Fruit fly (Drosophila melanogaster) whole organism, wandering third instar larva: ENCODE data around the gene zye.

Experiments used
- Abd-B ChIP-seq: fragments of >200 bp; optimal IDR thresholded peaks from 2 replicates; lab custom pipeline; 2017; ENCODE audit warnings: missing biosample characterization, missing genetic modification characterization
- CG32264 ChIP-seq: fragments of 200-800 bp; sonication (Bioruptor generic); optimal IDR thresholded peaks from 2 replicates; lab custom pipeline; 2016; ENCODE audit warnings: missing biosample characterization, missing genetic modification characterization
- CG9705 ChIP-seq: fragments of 200-800 bp; sonication (Bioruptor generic); optimal IDR thresholded peaks from 2 replicates; lab custom pipeline; 2018; ENCODE audit warnings: missing biosample characterization, mild to moderate bottlenecking, missing genetic modification characterization
- CrebA ChIP-seq: fragments of 200-800 bp; sonication (Bioruptor generic); optimal IDR thresholded peaks from 2 replicates; lab custom pipeline; 2016; ENCODE audit warnings: missing biosample characterization, mild to moderate bottlenecking, missing genetic modification characterization, borderline replicate concordance
- Dfd ChIP-seq: fragments of >200 bp; optimal IDR thresholded peaks from 2 replicates; lab custom pipeline; 2017; ENCODE audit warnings: missing biosample characterization, missing genetic modification characterization
- Dif ChIP-seq: fragments of 200-275, 200-300 bp; sonication (Bioruptor generic); optimal IDR thresholded peaks from 2 replicates; lab custom pipeline; 2018; ENCODE audit warnings: missing biosample characterization, missing genetic modification characterization; ENCODE audit not compliant: partially characterized antibody
- GATAd ChIP-seq: sonication (Bioruptor generic); optimal IDR thresholded peaks from 2 replicates; lab custom pipeline; 2016; ENCODE audit warnings: missing biosample characterization, missing genetic modification characterization
- HLH106 ChIP-seq: fragments of 200-800 bp; optimal IDR thresholded peaks from 3 replicates; lab custom pipeline; 2019; ENCODE audit warnings: missing biosample characterization, mild to moderate bottlenecking, missing genetic modification characterization, moderate library complexity
- Hnf4 ChIP-seq: fragments of 200-800 bp; sonication (Bioruptor generic); optimal IDR thresholded peaks from 2 replicates; lab custom pipeline; 2016; ENCODE audit warnings: missing biosample characterization, mild to moderate bottlenecking, missing genetic modification characterization
- Hr78 ChIP-seq: fragments of >200 bp; optimal IDR thresholded peaks from 2 replicates; lab custom pipeline; 2017; ENCODE audit warnings: missing biosample characterization, missing genetic modification characterization
- Hr83 ChIP-seq: fragments of 200-300 bp; sonication (Bioruptor generic); optimal IDR thresholded peaks from 2 replicates; lab custom pipeline; 2016; ENCODE audit warnings: missing biosample characterization, mild to moderate bottlenecking, missing genetic modification characterization, moderate library complexity; ENCODE audit not compliant: poor library complexity, severe bottlenecking
- Jra ChIP-seq: sonication (Bioruptor generic); optimal IDR thresholded peaks from 2 replicates; lab custom pipeline; 2016; ENCODE audit warnings: missing biosample characterization, missing genetic modification characterization
- Mio ChIP-seq: sonication (Bioruptor generic); optimal IDR thresholded peaks from 2 replicates; lab custom pipeline; 2016; ENCODE audit warnings: missing biosample characterization, missing genetic modification characterization
- Myc ChIP-seq: fragments of >200 bp; optimal IDR thresholded peaks from 2 replicates; lab custom pipeline; 2017
- OdsH ChIP-seq: fragments of 200-800 bp; sonication (Bioruptor generic); optimal IDR thresholded peaks from 2 replicates; lab custom pipeline; 2016; ENCODE audit warnings: missing biosample characterization, mild to moderate bottlenecking, missing genetic modification characterization
- Rel ChIP-seq, 2 experiments: fragments of 200-800 bp; sonication (Bioruptor generic) in 1 of 2; optimal IDR thresholded peaks; 2 replicates in 1 of 2; 3 replicates in 1 of 2; lab custom pipeline; 2016 to 2019; ENCODE audit warnings: mild to moderate bottlenecking in 2 of 2, missing biosample characterization in 2 of 2, missing genetic modification characterization in 2 of 2, moderate library complexity in 1 of 2
- Sp1 ChIP-seq: fragments of 200-800 bp; sonication (Bioruptor generic); optimal IDR thresholded peaks from 3 replicates; lab custom pipeline; 2019; ENCODE audit warnings: missing biosample characterization, mild to moderate bottlenecking, missing genetic modification characterization, moderate library complexity
- br ChIP-seq: fragments of 200-800 bp; sonication (Bioruptor generic); optimal IDR thresholded peaks from 2 replicates; lab custom pipeline; 2016; ENCODE audit warnings: missing biosample characterization, missing genetic modification characterization
- brk ChIP-seq: fragments of 200-800 bp; sonication (Bioruptor generic); optimal IDR thresholded peaks from 2 replicates; lab custom pipeline; 2016; ENCODE audit warnings: missing biosample characterization, mild to moderate bottlenecking, missing genetic modification characterization
- dl ChIP-seq, 2 experiments: fragments of 175-275, 200-275 bp in 1 of 2; fragments of 200-275 bp in 1 of 2; sonication (Bioruptor generic); optimal IDR thresholded peaks; lab custom pipeline; 2018; ENCODE audit warnings: mild to moderate bottlenecking in 2 of 2, missing biosample characterization in 2 of 2, missing genetic modification characterization in 2 of 2, moderate library complexity in 2 of 2; ENCODE audit not compliant: partially characterized antibody in 2 of 2, insufficient read depth in 1 of 2
- dmrt93B ChIP-seq: fragments of 200-800 bp; sonication (Bioruptor generic); optimal IDR thresholded peaks from 2 replicates; lab custom pipeline; 2018; ENCODE audit warnings: missing biosample characterization, mild to moderate bottlenecking, missing genetic modification characterization
- ey ChIP-seq: fragments of 200-800 bp; sonication (Bioruptor generic); optimal IDR thresholded peaks from 2 replicates; lab custom pipeline; 2016; ENCODE audit warnings: missing biosample characterization, missing genetic modification characterization
- foxo ChIP-seq, 2 experiments: fragments of 200-800 bp; sonication (Bioruptor generic); optimal IDR thresholded peaks; 2 replicates in 1 of 2; 3 replicates in 1 of 2; lab custom pipeline; 2016 to 2017; ENCODE audit warnings: missing biosample characterization in 2 of 2, missing genetic modification characterization in 2 of 2
- fru ChIP-seq: fragments of 200-800 bp; sonication (Bioruptor generic); optimal IDR thresholded peaks from 3 replicates; lab custom pipeline; 2016; ENCODE audit warnings: missing biosample characterization, mild to moderate bottlenecking, missing genetic modification characterization
- h ChIP-seq: fragments of 200-800 bp; sonication (Bioruptor generic); optimal IDR thresholded peaks from 3 replicates; lab custom pipeline; 2016; ENCODE audit warnings: missing biosample characterization, mild to moderate bottlenecking, missing genetic modification characterization
- jim ChIP-seq: fragments of 175-275, 200-325 bp; sonication (Bioruptor generic); optimal IDR thresholded peaks from 2 replicates; lab custom pipeline; 2016; ENCODE audit warnings: missing biosample characterization, mild to moderate bottlenecking, missing genetic modification characterization
- lola ChIP-seq: fragments of >200 bp; optimal IDR thresholded peaks from 2 replicates; lab custom pipeline; 2017; ENCODE audit warnings: missing biosample characterization, missing genetic modification characterization
- pan ChIP-seq: fragments of >200 bp; optimal IDR thresholded peaks from 2 replicates; lab custom pipeline; 2017
- psq ChIP-seq: fragments of 200-800 bp; sonication (Bioruptor generic); optimal IDR thresholded peaks from 3 replicates; lab custom pipeline; 2017; ENCODE audit warnings: missing biosample characterization, mild to moderate bottlenecking, missing genetic modification characterization, moderate library complexity
- rgr ChIP-seq: fragments of 200-800 bp; sonication (Bioruptor generic); optimal IDR thresholded peaks from 3 replicates; lab custom pipeline; 2016; ENCODE audit warnings: missing biosample characterization, mild to moderate bottlenecking, missing genetic modification characterization
- sage ChIP-seq: fragments of 200-800 bp; sonication (Bioruptor generic); optimal IDR thresholded peaks from 2 replicates; lab custom pipeline; 2016; ENCODE audit warnings: missing biosample characterization, mild to moderate bottlenecking, missing genetic modification characterization
- sv ChIP-seq: fragments of 200-800 bp; sonication (Bioruptor generic); optimal IDR thresholded peaks from 3 replicates; lab custom pipeline; 2016; ENCODE audit warnings: missing biosample characterization, missing genetic modification characterization
- tai ChIP-seq: sonication (Bioruptor generic); optimal IDR thresholded peaks from 2 replicates; lab custom pipeline; 2016; ENCODE audit warnings: missing biosample characterization, missing genetic modification characterization
- usp ChIP-seq: fragments of >200 bp; optimal IDR thresholded peaks from 2 replicates; lab custom pipeline; 2017; ENCODE audit warnings: missing biosample characterization, missing genetic modification characterization

zye gene

dm6 chr3L:20465941-20466340 lies 52.5 kb downstream of the zye start, which contains the start of gene CG42764:
CG42764 (minus strand) TSS chr3L:20466041.
- TF ChIP-seq lola, result no peak
- TF ChIP-seq, all 38 proteins: peak for 0

dm6 chr3L:20466599-20466998 lies 53.2 kb downstream of the zye start, which contains the start of gene Tdh:
Tdh (plus strand) TSS chr3L:20466944.
- no peak for TF ChIP-seq sv (GFP tag; lab: Kevin White, UChicago)

dm6 chr3L:20467433-20467832 lies 54.0 kb downstream of the zye start:
- TF ChIP-seq Hnf4 (GFP tag; lab: Kevin White, UChicago) (no peak), Mio (GFP tag; lab: Kevin White, UChicago) (no peak), Dif (GFP tag; lab: Kevin White, UChicago) (no peak), HLH106 (tag; lab: Kevin White, UChicago) (no peak), sage (GFP tag; lab: Kevin White, UChicago) (no peak), GATAd (GFP tag; lab: Kevin White, UChicago) (no peak), Jra (GFP tag; lab: Kevin White, UChicago) (no peak), psq (GFP tag; lab: Kevin White, UChicago) (no peak), CG32264 (GFP tag; lab: Kevin White, UChicago) (no peak), CrebA (GFP tag; lab: Kevin White, UChicago) (no peak), Abd-B (GFP tag; lab: Kevin White, UChicago) (no peak), br (GFP tag; lab: Kevin White, UChicago) (no peak), dl (GFP tag; optimal IDR thresholded peaks at IDR 0.05; lab: Kevin White, UChicago; ENCODE audit: insufficient read depth in 1 of 2, partially characterized antibody in 2 of 2) (no peak), tai (GFP tag; lab: Kevin White, UChicago) (no peak), fru (no peak), ey (GFP tag; lab: Kevin White, UChicago) (no peak), Rel (GFP tag; optimal IDR thresholded peaks at IDR 0.05; lab: Kevin White, UChicago) (no peak), Rel (tag; optimal IDR thresholded peaks at IDR 0.05; lab: Kevin White, UChicago) (no peak), Myc (no peak)

DNA sequence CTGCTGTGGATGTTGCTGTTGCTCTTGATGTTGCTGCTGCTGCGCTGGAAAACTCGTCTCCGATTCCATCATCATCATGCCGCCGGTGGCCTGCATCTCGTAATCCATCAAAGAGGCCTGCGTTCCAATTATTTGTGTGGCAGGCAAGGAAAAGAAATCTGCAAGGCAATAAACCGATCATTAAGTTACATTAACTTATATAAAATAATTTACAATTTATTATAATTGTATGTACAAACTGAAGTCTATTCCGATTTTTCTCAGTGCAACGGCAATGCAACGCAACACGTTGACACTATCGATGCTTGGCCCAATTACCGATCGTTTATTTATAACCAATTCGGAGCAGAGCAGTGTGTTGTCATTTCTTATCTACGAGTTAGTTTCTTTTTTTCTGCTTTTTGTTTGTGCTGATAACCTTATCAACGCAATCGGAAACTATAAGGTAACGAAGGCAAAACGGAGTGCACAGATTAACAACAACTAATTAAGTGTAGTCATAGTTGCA lies 57.6 kb downstream of the zye start:
- TF ChIP-seq Dif (GFP tag; lab: Kevin White, UChicago) (no peak), dmrt93B (GFP tag; lab: Kevin White, UChicago) (no peak), Rel (GFP tag; optimal IDR thresholded peaks at IDR 0.05; lab: Kevin White, UChicago) (no peak), Rel (tag; optimal IDR thresholded peaks at IDR 0.05; lab: Kevin White, UChicago) (no peak), OdsH (GFP tag; lab: Kevin White, UChicago) (no peak), CG32264 (GFP tag; lab: Kevin White, UChicago) (no peak), lola (no peak), sage (GFP tag; lab: Kevin White, UChicago) (no peak), CG9705 (GFP tag; lab: Kevin White, UChicago) (no peak), Abd-B (GFP tag; lab: Kevin White, UChicago) (no peak), Hr78 (no peak), brk (GFP tag; lab: Kevin White, UChicago) (no peak), br (GFP tag; lab: Kevin White, UChicago) (no peak), ey (GFP tag; lab: Kevin White, UChicago) (no peak)

DNA sequence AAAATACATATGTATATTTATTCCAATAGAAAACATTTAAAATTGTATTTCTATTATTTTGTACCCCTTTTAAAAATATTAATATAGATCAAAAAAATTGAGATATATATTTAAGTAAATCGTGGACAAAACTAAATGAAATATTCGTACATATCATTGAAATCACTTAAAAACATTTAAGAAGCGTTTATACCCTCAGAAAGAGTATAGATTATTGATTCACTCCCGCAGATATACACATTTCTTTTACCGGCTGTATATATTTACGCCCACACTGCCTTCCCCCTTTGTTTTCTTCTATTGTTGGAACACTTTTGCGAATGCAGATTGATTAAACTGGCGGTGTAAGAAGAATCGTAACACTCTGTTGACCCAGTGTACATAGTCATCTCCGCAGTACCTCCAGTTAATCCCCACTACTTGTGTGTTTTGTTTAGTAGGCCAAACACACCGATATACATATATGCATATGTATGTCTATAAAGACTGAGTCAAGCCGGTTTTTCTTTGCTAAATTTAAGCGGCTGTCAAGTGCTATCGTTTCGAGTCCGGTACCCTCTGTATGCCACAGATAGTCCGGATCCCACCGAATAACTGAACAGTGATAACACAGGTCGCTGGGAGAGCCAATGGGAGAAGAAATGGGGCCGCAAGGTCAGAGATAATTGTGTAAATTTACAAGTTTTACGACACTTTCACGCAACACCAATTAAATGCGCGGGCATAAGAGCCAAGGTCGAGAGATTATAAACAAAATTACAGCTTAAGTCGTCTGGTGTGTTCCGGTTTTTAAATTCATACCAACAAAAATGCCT lies 58.3 kb downstream of the zye start:
- TF ChIP-seq fru (peak; percentile 48), Dif (GFP tag; lab: Kevin White, UChicago) (no peak), dl (GFP tag; optimal IDR thresholded peaks at IDR 0.05; lab: Kevin White, UChicago; ENCODE audit: insufficient read depth in 1 of 2, partially characterized antibody in 2 of 2) (no peak), CG9705 (GFP tag; lab: Kevin White, UChicago) (no peak), usp (GFP tag; lab: Kevin White, UChicago) (no peak), brk (GFP tag; lab: Kevin White, UChicago) (peak; percentile 19), Hr78 (no peak), Mio (GFP tag; lab: Kevin White, UChicago) (no peak), Hr83 (GFP tag; lab: Kevin White, UChicago) (peak; percentile 27), Jra (GFP tag; lab: Kevin White, UChicago) (no peak), psq (GFP tag; lab: Kevin White, UChicago) (no peak), jim (GFP tag; lab: Kevin White, UChicago) (no peak), CG32264 (GFP tag; lab: Kevin White, UChicago) (no peak), Sp1 (peak; percentile 6), ey (GFP tag; lab: Kevin White, UChicago) (no peak), Dfd (GFP tag; lab: Kevin White, UChicago) (no peak), br (GFP tag; lab: Kevin White, UChicago) (peak; percentile 31), Rel (GFP tag; optimal IDR thresholded peaks at IDR 0.05; lab: Kevin White, UChicago) (no peak), Rel (tag; optimal IDR thresholded peaks at IDR 0.05; lab: Kevin White, UChicago) (peak; percentile 38), dmrt93B (GFP tag; lab: Kevin White, UChicago) (no peak), OdsH (GFP tag; lab: Kevin White, UChicago) (peak; percentile 18), lola (no peak), pan (lab: Kevin White, UChicago) (no peak), sage (GFP tag; lab: Kevin White, UChicago) (no peak), foxo (GFP tag; optimal IDR thresholded peaks at IDR 0.05; lab: Kevin White, UChicago) (peak in 1 of 2 experiments; percentile 41), GATAd (GFP tag; lab: Kevin White, UChicago) (no peak), tai (GFP tag; lab: Kevin White, UChicago) (peak; percentile 9), rgr (peak; percentile 72), h (GFP tag; lab: Kevin White, UChicago) (peak; percentile 21)
